Fruit fly (Drosophila melanogaster) Kc167 (cell line): ENCODE measurements around the gene GNBP2.

Source experiments
- Myc ChIP-seq: fragments of >200 bp; optimal IDR thresholded peaks from 2 replicates; lab custom pipeline; 2017; ENCODE audit warnings: missing external identifiers
- Sin3A ChIP-seq: fragments of >200 bp; optimal IDR thresholded peaks from 2 replicates; lab custom pipeline; 2018; ENCODE audit warnings: missing external identifiers
- h ChIP-seq: fragments of >200 bp; optimal IDR thresholded peaks from 3 replicates; lab custom pipeline; 2018; ENCODE audit warnings: missing external identifiers
- insv ChIP-seq: fragments of >200 bp; optimal IDR thresholded peaks from 3 replicates; lab custom pipeline; 2018; ENCODE audit warnings: missing external identifiers
- psq ChIP-seq: fragments of >200 bp; optimal IDR thresholded peaks from 2 replicates; lab custom pipeline; 2017; ENCODE audit warnings: missing external identifiers
- ttk ChIP-seq: sonication (Bioruptor generic); optimal IDR thresholded peaks from 2 replicates; lab custom pipeline; 2017; ENCODE audit warnings: missing external identifiers

- TF ChIP-seq ttk (lab: Kevin White, UChicago) (no peak), psq (lab: Kevin White, UChicago) (no peak), Myc (lab: Kevin White, UChicago) (no peak), Sin3A (lab: Kevin White, UChicago) (no peak), insv (lab: Kevin White, UChicago) (no peak), h (no peak)
These were observed 48.6 kb downstream of the GNBP2 start for dm6 chr3L:18626451-18627079.
